Worm (Caenorhabditis elegans): ENCODE results near the gene C18H7.1.

DNA sequence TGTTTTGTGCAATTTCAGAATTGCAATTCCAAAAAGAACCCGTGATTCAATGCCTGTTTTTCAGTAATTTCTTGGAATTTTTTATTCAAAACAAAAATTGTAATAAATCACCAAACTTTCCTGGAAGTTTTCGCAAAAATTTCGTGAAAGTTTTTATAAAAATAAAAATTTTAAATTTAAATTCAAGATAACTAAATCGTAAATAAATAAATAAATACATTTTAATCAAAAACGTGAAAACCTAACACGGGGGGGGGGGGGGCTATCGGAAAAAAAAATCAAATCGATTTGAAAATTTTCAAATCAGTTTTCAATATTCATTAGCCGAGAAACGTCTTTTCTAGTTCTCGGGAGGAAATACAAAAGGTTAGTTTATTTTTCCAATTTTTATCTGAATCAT is 22.3 kb upstream of the C18H7.1 start, which contains the start of gene C18H7.4:
- TF ChIP-seq pha-4 (tag; optimal IDR thresholded peaks at IDR 0.05) (no peak), aptf-3 (GFP tag; IDR thresholded peaks at IDR 0.05) (no peak), snpc-4 (GFP tag; optimal IDR thresholded peaks at IDR 0.05) (no peak), snpc-4 (tag; optimal IDR thresholded peaks at IDR 0.05) (no peak), nhr-179 (tag; optimal IDR thresholded peaks at IDR 0.05) (no peak), xnd-1 (tag; optimal IDR thresholded peaks at IDR 0.05) (no peak), aptf-2 (GFP tag; conservative IDR thresholded peaks at IDR 0.05) (no peak), tbx-9 (tag; optimal IDR thresholded peaks at IDR 0.05; ENCODE audit: borderline replicate concordance) (no peak), C17E4.6 (GFP tag; IDR thresholded peaks at IDR 0.05) (no peak), K12H6.12 (tag; optimal IDR thresholded peaks at IDR 0.05) (no peak), ama-1 (optimal IDR thresholded peaks at IDR 0.05) (no peak), ama-1 (GFP tag; optimal IDR thresholded peaks at IDR 0.05) (no peak), unc-130 (GFP tag; optimal IDR thresholded peaks at IDR 0.05) (no peak), ztf-25 (GFP tag; IDR thresholded peaks at IDR 0.05) (no peak), cebp-1 (GFP tag; IDR thresholded peaks at IDR 0.05) (no peak), cebp-1 (tag; optimal IDR thresholded peaks at IDR 0.05) (no peak), F37B4.10 (GFP tag; IDR thresholded peaks at IDR 0.05) (no peak)

Measured in whole organism, young adult.